Worm (Caenorhabditis elegans): ENCODE data around the gene spe-10.

The spe-10 gene

DNA sequence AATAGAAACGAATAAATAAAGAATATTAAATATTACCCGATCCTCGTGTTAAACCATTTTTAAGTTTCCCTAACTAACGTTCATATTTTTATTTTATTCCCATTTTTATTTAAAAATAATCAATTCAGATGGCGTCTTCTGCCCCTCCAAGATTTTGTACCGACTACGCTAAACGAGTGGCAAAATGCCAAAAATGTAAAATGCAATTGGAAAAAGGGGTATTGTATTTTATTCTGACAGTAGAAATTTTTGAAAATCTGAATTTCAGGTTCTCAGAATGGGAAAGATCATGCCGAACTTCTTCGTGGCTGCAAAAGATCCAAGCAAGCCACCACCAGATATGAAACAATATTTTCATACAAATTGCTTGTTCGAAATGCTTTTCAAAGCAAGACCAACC lies 41.1 kb upstream of the spe-10 start, which contains the start of gene K07C5.3 (continued):
- no peak for TF ChIP-seq nfya-1 (tag; optimal IDR thresholded peaks at IDR 0.05; ENCODE audit: borderline replicate concordance, insufficient read depth)
- peak; percentile 56 for TF ChIP-seq F10E7.11 (tag; optimal IDR thresholded peaks at IDR 0.05)
- TF ChIP-seq cebp-1 (GFP tag; IDR thresholded peaks at IDR 0.05) = no peak
- peak; percentile 9 for TF ChIP-seq cebp-1 (tag; optimal IDR thresholded peaks at IDR 0.05)
- TF ChIP-seq athp-1 (tag; optimal IDR thresholded peaks at IDR 0.05) = peak; percentile 74
- TF ChIP-seq hmg-1.2 (GFP tag; IDR thresholded peaks at IDR 0.05) = 0 out of 2 replicates have a peak, but pooled peaks have one; percentile 6
- no peak for TF ChIP-seq ceh-100 (GFP tag; IDR thresholded peaks at IDR 0.05)
- peak; percentile 71; the same call in 1 of the 2 replicates for TF ChIP-seq F39B2.1 (GFP tag; IDR thresholded peaks at IDR 0.05)
- TF ChIP-seq Y53G8AR.9 (GFP tag; conservative IDR thresholded peaks at IDR 0.05) = no peak; the same call in 1 of the 2 replicates
- peak; percentile 63 for TF ChIP-seq hsf-1 (GFP tag; IDR thresholded peaks at IDR 0.05)
- peak; percentile 39 for TF ChIP-seq ceh-79 (tag; optimal IDR thresholded peaks at IDR 0.05)

DNA sequence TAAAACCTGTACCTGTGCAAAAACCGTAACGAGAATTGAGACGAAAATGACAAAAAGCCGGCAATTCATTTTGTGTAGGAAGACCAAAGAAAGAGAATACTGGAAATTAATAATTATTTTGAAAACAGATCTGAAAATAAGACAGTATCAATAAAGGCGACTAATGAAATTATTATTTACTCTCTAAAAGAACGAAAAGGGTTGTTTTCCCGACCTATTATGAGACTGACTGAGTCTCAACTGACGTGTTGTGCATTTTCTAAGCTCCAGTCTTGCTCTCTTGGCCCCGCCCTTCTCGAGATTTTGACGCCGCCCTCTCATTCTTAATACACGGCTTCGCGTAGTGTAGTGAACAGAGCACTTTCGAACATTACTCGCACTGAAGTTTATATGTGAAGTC lies 34.0 kb upstream of the spe-10 start, which contains the start of gene K07C5.9:
K07C5.9 (minus strand) TSS at position 101 of the 400 bp plus-strand sequence.
- TF ChIP-seq madf-6 (GFP tag; IDR thresholded peaks at IDR 0.05) = 0 out of 2 replicates have a peak, but pooled peaks have one; percentile 43
- peak; percentile 6 for TF ChIP-seq snpc-3.4 (tag; optimal IDR thresholded peaks at IDR 0.05)
- 0 out of 2 replicates have a peak, but pooled peaks have one; percentile 26 for TF ChIP-seq ekl-4 (GFP tag; IDR thresholded peaks at IDR 0.05)
- TF ChIP-seq lin-54 (GFP tag; optimal IDR thresholded peaks at IDR 0.05) = no peak

DNA sequence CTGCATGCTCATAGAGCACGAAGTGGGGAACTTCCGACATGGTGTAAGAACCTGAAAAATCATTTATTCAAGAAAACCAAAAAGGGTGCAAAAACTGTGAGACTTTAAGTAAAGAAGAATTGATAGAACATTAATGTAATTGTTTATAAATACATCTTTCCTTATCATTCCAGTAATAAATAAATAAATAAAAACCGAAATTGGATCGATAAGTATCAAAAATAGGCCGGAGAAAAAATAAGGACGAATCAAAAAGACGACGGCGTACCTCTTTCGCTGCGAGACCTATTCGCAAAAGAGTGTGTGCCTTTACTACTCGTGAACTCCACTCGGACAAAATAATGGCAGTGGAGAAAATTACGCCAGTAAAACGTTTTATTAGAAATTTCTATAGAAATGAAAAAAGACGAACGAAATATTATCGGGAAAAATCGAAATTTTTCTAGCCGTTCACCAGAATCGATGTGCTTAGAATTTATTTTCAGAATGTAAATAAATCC lies 31.1 kb upstream of the spe-10 start, which contains the start of gene nol-56:
nol-56 (minus strand) TSS at position 51 of the 500 bp plus-strand sequence.
- no peak for TF ChIP-seq ztf-26 (tag; optimal IDR thresholded peaks at IDR 0.05)
- peak; percentile 79 for TF ChIP-seq ZK185.1 (tag; optimal IDR thresholded peaks at IDR 0.05; ENCODE audit: poor library complexity, severe bottlenecking)
- TF ChIP-seq Y79H2A.3 (GFP tag; conservative IDR thresholded peaks at IDR 0.05) = no peak
- peak; percentile 49 for TF ChIP-seq unc-130 (GFP tag; optimal IDR thresholded peaks at IDR 0.05)
- TF ChIP-seq hlh-12 (tag; optimal IDR thresholded peaks at IDR 0.05) = no peak
- no peak for TF ChIP-seq egl-44 (GFP tag; IDR thresholded peaks at IDR 0.05)
- 0 out of 2 replicates have a peak, but pooled peaks have one; percentile 38 for TF ChIP-seq Y53G8AR.9 (GFP tag; conservative IDR thresholded peaks at IDR 0.05)
- TF ChIP-seq B0019.2 (GFP tag; conservative IDR thresholded peaks at IDR 0.05) = no peak
- peak; percentile 17 for TF ChIP-seq snpc-4 (GFP tag; optimal IDR thresholded peaks at IDR 0.05)
- TF ChIP-seq snpc-4 (tag; optimal IDR thresholded peaks at IDR 0.05) = peak in 3 of 4 experiments; percentile 41 to 50 (median 48)
- no peak for TF ChIP-seq F49E8.2 (tag; optimal IDR thresholded peaks at IDR 0.05; ENCODE audit: insufficient read depth)
- peak; percentile 72 for TF ChIP-seq lin-54 (GFP tag; optimal IDR thresholded peaks at IDR 0.05)
- no peak for TF ChIP-seq unc-62 (GFP tag; optimal IDR thresholded peaks at IDR 0.05)
- no peak for TF ChIP-seq ztf-25 (GFP tag; IDR thresholded peaks at IDR 0.05)
- TF ChIP-seq F57A8.1 (GFP tag; optimal IDR thresholded peaks at IDR 0.05) = no peak
- TF ChIP-seq ztf-6 (GFP tag; IDR thresholded peaks at IDR 0.05) = no peak
- TF ChIP-seq lag-1 (GFP tag; IDR thresholded peaks at IDR 0.05) = no peak
- TF ChIP-seq die-1 (tag; optimal IDR thresholded peaks at IDR 0.05) = no peak
- TF ChIP-seq snpc-1.3 (tag; optimal IDR thresholded peaks at IDR 0.05; ENCODE audit: insufficient read depth) = peak; percentile 33
- TF ChIP-seq ztf-3 (GFP tag; optimal IDR thresholded peaks at IDR 0.05) = no peak
- TF ChIP-seq sea-2 (GFP tag; IDR thresholded peaks at IDR 0.05) = no peak
- no peak for TF ChIP-seq Y53F4B.3 (GFP tag; IDR thresholded peaks at IDR 0.05)
- no peak for TF ChIP-seq ceh-58 (GFP tag; IDR thresholded peaks at IDR 0.05)
- 0 out of 2 replicates have a peak, but pooled peaks have one; percentile 25 for TF ChIP-seq let-526 (GFP tag; IDR thresholded peaks at IDR 0.05)
- TF ChIP-seq repo-1 (tag; optimal IDR thresholded peaks at IDR 0.05) = no peak
- TF ChIP-seq dox-1 (GFP tag; IDR thresholded peaks at IDR 0.05) = peak; percentile 74
- TF ChIP-seq pbrm-1 (GFP tag; IDR thresholded peaks at IDR 0.05) = peak; percentile 39; the same call in 1 of the 2 replicates
- peak; percentile 32; the same call in 1 of the 2 replicates for TF ChIP-seq attf-3 (GFP tag; conservative IDR thresholded peaks at IDR 0.05)
- peak; percentile 47 for TF ChIP-seq tbp1 (GFP tag; optimal IDR thresholded peaks at IDR 0.05)
- no peak for TF ChIP-seq B0035.1 (tag; optimal IDR thresholded peaks at IDR 0.05)
- TF ChIP-seq hmg-1.2 (GFP tag; IDR thresholded peaks at IDR 0.05) = 0 out of 2 replicates have a peak, but pooled peaks have one; percentile 10
- no peak for TF ChIP-seq tbx-9 (tag; optimal IDR thresholded peaks at IDR 0.05; ENCODE audit: borderline replicate concordance)
